Fruit fly (Drosophila melanogaster): ENCODE results near the gene CG1368.

Gene CG1368

dm6 chrX:14218045-14218483 is 43.5 kb downstream of the CG1368 start (continued):
- TF ChIP-seq crc (GFP tag; optimal IDR thresholded peaks at IDR 0.05): peak; percentile 69
- TF ChIP-seq grn (GFP tag; optimal IDR thresholded peaks at IDR 0.05): peak; percentile 33
- TF ChIP-seq CG6854 (GFP tag; optimal IDR thresholded peaks at IDR 0.05): peak; percentile 80
- no peak for TF ChIP-seq amos (GFP tag; IDR thresholded peaks at IDR 0.05; ENCODE audit: partially characterized antibody)
- peak; percentile 51 for TF ChIP-seq ac (GFP tag; optimal IDR thresholded peaks at IDR 0.05)
- peak; percentile 40 for TF ChIP-seq CG2116 (GFP tag; optimal IDR thresholded peaks at IDR 0.05)
- TF ChIP-seq ci (GFP tag; IDR thresholded peaks at IDR 0.05): peak; percentile 88
- peak; percentile 87 for TF ChIP-seq Asciz (GFP tag; optimal IDR thresholded peaks at IDR 0.05)
- TF ChIP-seq chif (GFP tag; optimal IDR thresholded peaks at IDR 0.05): peak; percentile 73 to 81
- TF ChIP-seq Abd-B (GFP tag; optimal IDR thresholded peaks at IDR 0.05): peak; percentile 82
- TF ChIP-seq sqz (GFP tag; optimal IDR thresholded peaks at IDR 0.05): peak; percentile 91
- peak; percentile 82 for TF ChIP-seq run (tag; optimal IDR thresholded peaks at IDR 0.05)
- TF ChIP-seq CG43689 (GFP tag; IDR thresholded peaks at IDR 0.05): peak; percentile 76
- TF ChIP-seq CG5953 (GFP tag; IDR thresholded peaks at IDR 0.05): peak; percentile 69; the same call in 1 of the 2 replicates
- peak; percentile 87 for TF ChIP-seq Meics (GFP tag; optimal IDR thresholded peaks at IDR 0.05)
- peak; percentile 71 for TF ChIP-seq NC2β (GFP tag; optimal IDR thresholded peaks at IDR 0.05)
- TF ChIP-seq CG15696 (tag; optimal IDR thresholded peaks at IDR 0.05): peak; percentile 75
- peak; percentile 64 for TF ChIP-seq CG1529 (GFP tag; optimal IDR thresholded peaks at IDR 0.05)
- peak; percentile 88 for TF ChIP-seq Oli (tag; optimal IDR thresholded peaks at IDR 0.05)
- peak; percentile 81 for TF ChIP-seq CG11456 (GFP tag; IDR thresholded peaks at IDR 0.05)
- TF ChIP-seq lilli (GFP tag; optimal IDR thresholded peaks at IDR 0.05): peak; percentile 83
- peak; percentile 88 for TF ChIP-seq Ets65A (GFP tag)
- TF ChIP-seq CG9215 (GFP tag; IDR thresholded peaks at IDR 0.05): peak; percentile 81
- no peak for TF ChIP-seq gro (GFP tag; optimal IDR thresholded peaks at IDR 0.05)
- TF ChIP-seq knrl (GFP tag; IDR thresholded peaks at IDR 0.05; ENCODE audit: partially characterized antibody): no peak
- TF ChIP-seq CG9932 (GFP tag; IDR thresholded peaks at IDR 0.05): peak; percentile 85
- TF ChIP-seq seq (GFP tag; IDR thresholded peaks at IDR 0.05): peak; percentile 80
- no peak for TF ChIP-seq pan (optimal IDR thresholded peaks at IDR 0.05)
- peak in 1 of 2 experiments; percentile 93 for TF ChIP-seq pan (GFP tag; optimal IDR thresholded peaks at IDR 0.05 in 1 of 2, IDR thresholded peaks at IDR 0.05 in 1 of 2)
- TF ChIP-seq ken (GFP tag; IDR thresholded peaks at IDR 0.05): peak; percentile 79
- TF ChIP-seq Sry-β (GFP tag; optimal IDR thresholded peaks at IDR 0.05): no peak
- TF ChIP-seq CG10274 (GFP tag; optimal IDR thresholded peaks at IDR 0.05): peak; percentile 53
- TF ChIP-seq tio (GFP tag; optimal IDR thresholded peaks at IDR 0.05): peak; percentile 78
- no peak for TF ChIP-seq pfk (GFP tag; optimal IDR thresholded peaks at IDR 0.05)
- no peak for TF ChIP-seq CG13287 (GFP tag; IDR thresholded peaks at IDR 0.05; ENCODE audit: partially characterized antibody)
- peak; percentile 93 for TF ChIP-seq lab (GFP tag; optimal IDR thresholded peaks at IDR 0.05)
- TF ChIP-seq psq (GFP tag; optimal IDR thresholded peaks at IDR 0.05): peak; percentile 33
- peak; percentile 84 for TF ChIP-seq Aef1 (GFP tag; IDR thresholded peaks at IDR 0.05)
- TF ChIP-seq hbn (GFP tag; IDR thresholded peaks at IDR 0.05; ENCODE audit: partially characterized antibody): no peak
- TF ChIP-seq pum (GFP tag; optimal IDR thresholded peaks at IDR 0.05): peak; percentile 69
- TF ChIP-seq Xrp1 (GFP tag; IDR thresholded peaks at IDR 0.05): peak; percentile 92
- peak; percentile 33 for TF ChIP-seq Ets97D (GFP tag; optimal IDR thresholded peaks at IDR 0.05)
- TF ChIP-seq Gug (GFP tag; IDR thresholded peaks at IDR 0.05): peak; percentile 44; the same call in 2 of the 4 replicates
- TF ChIP-seq CG9817 (tag; optimal IDR thresholded peaks at IDR 0.05): peak; percentile 80
- TF ChIP-seq CG1832 (GFP tag; optimal IDR thresholded peaks at IDR 0.05): no peak
- TF ChIP-seq sd (tag; optimal IDR thresholded peaks at IDR 0.05): peak; percentile 47
- peak; percentile 92 for TF ChIP-seq Sox102F (GFP tag; optimal IDR thresholded peaks at IDR 0.05)
- TF ChIP-seq Drgx (GFP tag; IDR thresholded peaks at IDR 0.05): peak; percentile 97
- peak; percentile 89 for TF ChIP-seq Ssrp (tag; optimal IDR thresholded peaks at IDR 0.05)
- no peak for TF ChIP-seq gfzf (GFP tag; optimal IDR thresholded peaks at IDR 0.05)
- no peak for TF ChIP-seq CG2129 (GFP tag; IDR thresholded peaks at IDR 0.05; ENCODE audit: partially characterized antibody)

Measured in whole organism, embryonic.